Fruit fly (Drosophila melanogaster) whole organism, adult: ENCODE results near the gene slf.

Experiments
- CG11617 ChIP-seq: fragments of 200-800 bp; sonication (Bioruptor generic); optimal IDR thresholded peaks from 2 replicates; lab custom pipeline; 2017; ENCODE audit warnings: mild to moderate bottlenecking, missing biosample characterization, missing genetic modification reagents, missing genetic modification characterization
- CG1620 ChIP-seq: fragments of 200-800 bp; sonication (Bioruptor generic); optimal IDR thresholded peaks from 2 replicates; lab custom pipeline; 2016; ENCODE audit warnings: missing biosample characterization, missing genetic modification characterization
- CG7045 ChIP-seq: fragments of 200-800 bp; sonication (Bioruptor generic); optimal IDR thresholded peaks from 2 replicates; lab custom pipeline; 2017; ENCODE audit warnings: missing biosample characterization, mild to moderate bottlenecking, missing genetic modification characterization
- CG7101 ChIP-seq: fragments of 200-800 bp; sonication (Bioruptor generic); optimal IDR thresholded peaks from 2 replicates; lab custom pipeline; 2018; ENCODE audit warnings: missing biosample characterization, mild to moderate bottlenecking, missing genetic modification characterization, moderate library complexity
- Clk ChIP-seq: fragments of 200-800 bp; sonication (Bioruptor generic); optimal IDR thresholded peaks from 2 replicates; lab custom pipeline; 2017; ENCODE audit warnings: missing biosample characterization, missing genetic modification characterization
- Hr96 ChIP-seq: fragments of 200-800 bp; sonication (Bioruptor generic); optimal IDR thresholded peaks from 2 replicates; lab custom pipeline; 2016; ENCODE audit warnings: missing biosample characterization, missing genetic modification characterization
- Mnt ChIP-seq: fragments of 200-800 bp; sonication (Bioruptor generic); optimal IDR thresholded peaks from 2 replicates; lab custom pipeline; 2016; ENCODE audit warnings: missing biosample characterization, mild to moderate bottlenecking, missing genetic modification characterization
- cic ChIP-seq: fragments of 200-800 bp; sonication (Bioruptor generic); optimal IDR thresholded peaks from 2 replicates; lab custom pipeline; 2017; ENCODE audit warnings: missing biosample characterization, mild to moderate bottlenecking, missing genetic modification characterization, moderate library complexity
- cnc ChIP-seq, 2 experiments: fragments of >200 bp; optimal IDR thresholded peaks; 2 replicates each; lab custom pipeline; 2017
- kay ChIP-seq: fragments of 200-800 bp; sonication (Bioruptor generic); peaks from one replicate; lab custom pipeline; 2016; ENCODE audit warnings: missing biosample characterization, missing genetic modification characterization, borderline replicate concordance
- ovo ChIP-seq: fragments of 200-800 bp; sonication (Bioruptor generic); optimal IDR thresholded peaks from 2 replicates; lab custom pipeline; 2016; ENCODE audit warnings: missing biosample characterization, missing genetic modification characterization
- pad ChIP-seq: fragments of 200-800 bp; sonication (Bioruptor generic); optimal IDR thresholded peaks from 3 replicates; lab custom pipeline; 2017; ENCODE audit warnings: missing biosample characterization, missing genetic modification characterization, mild to moderate bottlenecking, moderate library complexity, missing genetic modification reagents

slf gene

dm6 chr2L:4794524-4794804, 7.3 kb downstream of the slf start, which contains the start of gene CG3294:
CG3294 (plus strand) TSS chr2L:4794549.
- TF ChIP-seq cic (GFP tag; lab: Kevin White, UChicago) (no peak), cnc (optimal IDR thresholded peaks at IDR 0.05; lab: Kevin White, UChicago) (no peak), CG11617 (GFP tag; lab: Kevin White, UChicago) (no peak), CG1620 (GFP tag; lab: Kevin White, UChicago) (no peak), Clk (GFP tag; lab: Kevin White, UChicago) (no peak), Mnt (no peak), Hr96 (no peak), ovo (no peak), CG7045 (GFP tag; lab: Kevin White, UChicago) (no peak)

dm6 chr2L:4793780-4794523, 7.8 kb downstream of the slf start, which contains the start of gene fipi:
fipi (minus strand) TSS chr2L:4794044.
- no peak for TF ChIP-seq CG7101
- peak; percentile 93 for TF ChIP-seq kay (GFP tag; lab: Kevin White, UChicago)
- peak; percentile 96 for TF ChIP-seq pad (GFP tag; lab: Kevin White, UChicago)

dm6 chr2L:4762595-4762994, 39.1 kb downstream of the slf start, which contains the start of gene CG42523:
CG42523 (plus strand) TSS chr2L:4762895.
- TF ChIP-seq kay (GFP tag; lab: Kevin White, UChicago) = no peak
- TF ChIP-seq ovo = no peak
- no peak for TF ChIP-seq cic (GFP tag; lab: Kevin White, UChicago)
